Worm (Caenorhabditis elegans) whole organism, late embryonic: ENCODE results near the gene F21C10.6.

ENCODE experiments used
- ceh-22 ChIP-seq: sonication (generic microtip); optimal IDR thresholded peaks from 2 replicates; lab custom pipeline; 2017; ENCODE audit warnings: missing biosample characterization, missing genetic modification characterization
- ceh-24 ChIP-seq: sonication (generic microtip); optimal IDR thresholded peaks from 2 replicates; lab custom pipeline; 2016; ENCODE audit warnings: mild to moderate bottlenecking, missing genetic modification characterization, missing compliant biosample characterization
- ceh-30 ChIP-seq: fragments of 150-350 bp; optimal IDR thresholded peaks from 2 replicates; lab custom pipeline; 2014; ENCODE audit warnings: missing biosample characterization, missing genetic modification characterization
- ceh-45 ChIP-seq: fragments of 200-800 bp; sonication (Bioruptor generic); IDR thresholded peaks from 2 replicates; pipeline ENCODE4 v1.3.6; 2022; ENCODE audit warnings: missing genetic modification reagents, missing genetic modification characterization, missing compliant biosample characterization
- nfya-1 ChIP-seq: sonication (generic microtip); optimal IDR thresholded peaks from 2 replicates; lab custom pipeline; 2017; ENCODE audit warnings: missing genetic modification characterization, mild to moderate bottlenecking, missing compliant biosample characterization, antibody characterized with exemption, moderate library complexity
- sdc-2 ChIP-seq: sonication (generic microtip); optimal IDR thresholded peaks from 2 replicates; lab custom pipeline; 2016; ENCODE audit warnings: missing genotype, missing genetic modification characterization, missing compliant biosample characterization
- sox-4 ChIP-seq: sonication (generic microtip); optimal IDR thresholded peaks from 2 replicates; lab custom pipeline; 2017; ENCODE audit warnings: mild to moderate bottlenecking, missing genetic modification characterization, inconsistent platforms, missing compliant biosample characterization
- tbx-2 ChIP-seq: sonication (generic microtip); optimal IDR thresholded peaks from 2 replicates; lab custom pipeline; 2016; ENCODE audit warnings: missing genetic modification characterization, missing compliant biosample characterization
- unc-55 ChIP-seq: sonication (generic microtip); optimal IDR thresholded peaks from 2 replicates; lab custom pipeline; 2017; ENCODE audit warnings: missing biosample characterization, missing genetic modification reagents, missing genetic modification characterization
- zip-5 ChIP-seq: sonication (generic microtip); optimal IDR thresholded peaks from 2 replicates; lab custom pipeline; 2016; ENCODE audit warnings: missing genetic modification characterization, missing compliant biosample characterization

DNA sequence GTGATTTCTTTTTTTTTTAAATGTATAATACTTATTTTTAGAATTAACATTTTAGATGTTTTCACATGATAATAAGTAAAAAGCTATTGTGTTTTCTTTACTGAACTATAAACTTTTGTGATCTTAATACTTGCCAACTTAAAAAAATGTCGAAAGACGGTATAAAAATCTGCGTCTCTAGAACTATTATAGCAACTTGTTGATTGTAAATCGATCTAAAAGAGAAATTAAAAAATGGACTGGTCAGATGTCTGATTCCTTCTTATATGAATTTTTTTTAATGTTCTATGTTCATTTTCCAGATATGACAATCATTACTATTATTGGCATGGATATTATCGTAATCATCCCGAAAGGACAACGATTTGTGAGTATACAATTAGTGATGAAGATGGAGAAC, 3.5 kb downstream of the F21C10.6 start, which contains the start of gene F21C10.3:
- TF ChIP-seq nfya-1 (tag; lab: Kevin White, UChicago), result no peak
- TF ChIP-seq ceh-45 (GFP tag; lab: Robert Waterston, UW), result no peak
- TF ChIP-seq ceh-30 (tag; lab: Kevin White, UChicago), result no peak
- no peak for TF ChIP-seq sox-4 (tag; lab: Kevin White, UChicago)
- no peak for TF ChIP-seq ceh-24 (tag; lab: Kevin White, UChicago)
- TF ChIP-seq ceh-22 (tag; lab: Kevin White, UChicago), result no peak
- no peak for TF ChIP-seq sdc-2 (tag; lab: Kevin White, UChicago)
- TF ChIP-seq zip-5 (tag; lab: Kevin White, UChicago), result no peak
- no peak for TF ChIP-seq unc-55 (GFP tag; lab: Kevin White, UChicago)
- TF ChIP-seq tbx-2 (tag; lab: Kevin White, UChicago), result no peak
